Worm (Caenorhabditis elegans) whole organism, L2 larva: Measurements from ENCODE around the gene ttr-46.
A peak's percentile ranks its signal among the peaks of the same experiment; 100 is the strongest.

Source experiments
- C34F6.9 ChIP-seq: fragments of 150-350 bp; optimal IDR thresholded peaks from 2 replicates; lab custom pipeline; 2014; ENCODE audit warnings: missing biosample characterization, missing genetic modification characterization
- R02D3.7 ChIP-seq: fragments of 150-350 bp; optimal IDR thresholded peaks from 2 replicates; lab custom pipeline; 2014; ENCODE audit warnings: missing biosample characterization, missing genetic modification characterization
- Y55F3AM.14 ChIP-seq: fragments of 200-800 bp; sonication (Bioruptor generic); optimal IDR thresholded peaks from 2 replicates; lab custom pipeline; 2018; ENCODE audit warnings: mild to moderate bottlenecking, missing genetic modification characterization, missing compliant biosample characterization
- alr-1 ChIP-seq: fragments of 150-350 bp; optimal IDR thresholded peaks from 2 replicates; lab custom pipeline; 2014; ENCODE audit warnings: missing biosample characterization, missing genetic modification characterization
- aly-2 ChIP-seq: fragments of 150-350 bp; optimal IDR thresholded peaks from 2 replicates; lab custom pipeline; 2014; ENCODE audit warnings: missing biosample characterization, missing genetic modification characterization
- ceh-16 ChIP-seq: fragments of 150-350 bp; optimal IDR thresholded peaks from 2 replicates; lab custom pipeline; 2014; ENCODE audit warnings: missing biosample characterization, missing genetic modification characterization
- ceh-82 ChIP-seq: fragments of 150-350 bp; optimal IDR thresholded peaks from 2 replicates; lab custom pipeline; 2014; ENCODE audit warnings: missing biosample characterization, missing genetic modification characterization
- dmd-4 ChIP-seq: sonication (generic microtip); optimal IDR thresholded peaks from 2 replicates; lab custom pipeline; 2017; ENCODE audit warnings: missing biosample characterization, missing genetic modification characterization
- egl-27 ChIP-seq: sonication (generic microtip); optimal IDR thresholded peaks from 3 replicates; lab custom pipeline; 2017; ENCODE audit warnings: missing biosample characterization, missing genetic modification reagents, missing genetic modification characterization
- elt-1 ChIP-seq: fragments of 150-350 bp; optimal IDR thresholded peaks from 2 replicates; lab custom pipeline; 2014; ENCODE audit warnings: missing biosample characterization, missing genetic modification characterization
- elt-3 ChIP-seq: sonication (generic microtip); optimal IDR thresholded peaks from 2 replicates; lab custom pipeline; 2017; ENCODE audit warnings: missing biosample characterization, missing genetic modification characterization
- gmeb-1 ChIP-seq: fragments of 150-350 bp; optimal IDR thresholded peaks from 2 replicates; lab custom pipeline; 2014; ENCODE audit warnings: missing biosample characterization, missing genetic modification characterization
- lin-13 ChIP-seq: fragments of 150-350 bp; optimal IDR thresholded peaks from 2 replicates; lab custom pipeline; 2014; ENCODE audit warnings: missing biosample characterization, missing genetic modification reagents, missing genetic modification characterization
- lsy-2 ChIP-seq, 2 experiments: fragments of 150-350 bp in 1 of 2; sonication (generic microtip) in 1 of 2; optimal IDR thresholded peaks; 2 replicates each; lab custom pipeline; 2014 to 2017; ENCODE audit warnings: missing biosample characterization in 2 of 2, missing genetic modification characterization in 2 of 2
- mab-5 ChIP-seq: fragments of 150-350 bp; optimal IDR thresholded peaks from 2 replicates; lab custom pipeline; 2014; ENCODE audit warnings: missing biosample characterization, missing genetic modification characterization
- nhr-10 ChIP-seq: sonication (generic microtip); optimal IDR thresholded peaks from 2 replicates; lab custom pipeline; 2017; ENCODE audit warnings: missing biosample characterization, missing genetic modification characterization
- nhr-11 ChIP-seq: fragments of 150-350 bp; optimal IDR thresholded peaks from 2 replicates; lab custom pipeline; 2014; ENCODE audit warnings: missing biosample characterization, missing genetic modification characterization
- nhr-12 ChIP-seq: fragments of 150-350 bp; optimal IDR thresholded peaks from 2 replicates; lab custom pipeline; 2014; ENCODE audit warnings: missing biosample characterization, missing genetic modification characterization
- nhr-21 ChIP-seq: fragments of 150-350 bp; optimal IDR thresholded peaks from 2 replicates; lab custom pipeline; 2014; ENCODE audit warnings: missing biosample characterization, missing genetic modification characterization
- nhr-23 ChIP-seq: fragments of 150-350 bp; optimal IDR thresholded peaks from 2 replicates; lab custom pipeline; 2014; ENCODE audit warnings: missing biosample characterization, missing genetic modification reagents, missing genetic modification characterization
- nhr-237 ChIP-seq: fragments of 150-350 bp; optimal IDR thresholded peaks from 2 replicates; lab custom pipeline; 2014; ENCODE audit warnings: missing biosample characterization, missing genetic modification characterization
- nhr-25 ChIP-seq: fragments of 150-350 bp; sonication (generic microtip); optimal IDR thresholded peaks from 3 replicates; lab custom pipeline; 2014; ENCODE audit warnings: missing biosample characterization, missing genetic modification characterization
- nhr-6 ChIP-seq: fragments of 150-350 bp; optimal IDR thresholded peaks from 2 replicates; lab custom pipeline; 2014; ENCODE audit warnings: missing biosample characterization, missing genetic modification characterization
- peb-1 ChIP-seq: fragments of 150-350 bp; optimal IDR thresholded peaks from 2 replicates; lab custom pipeline; 2014; ENCODE audit warnings: missing biosample characterization, missing genetic modification characterization
- sem-4 ChIP-seq: fragments of 150-350 bp; optimal IDR thresholded peaks from 2 replicates; lab custom pipeline; 2014; ENCODE audit warnings: missing biosample characterization, missing genetic modification reagents, missing genetic modification characterization
- skn-1 ChIP-seq: sonication (generic microtip); optimal IDR thresholded peaks from 2 replicates; lab custom pipeline; 2017; ENCODE audit warnings: missing biosample characterization, missing genetic modification characterization
- sma-3 ChIP-seq: sonication (generic microtip); optimal IDR thresholded peaks from 2 replicates; lab custom pipeline; 2016; ENCODE audit warnings: missing genetic modification reagents, missing genetic modification characterization, missing compliant biosample characterization
- sma-9 ChIP-seq, 2 experiments: fragments of 150-350 bp in 1 of 2; sonication (generic microtip) in 1 of 2; optimal IDR thresholded peaks; 2 replicates each; lab custom pipeline; 2014 to 2016; ENCODE audit warnings: missing genetic modification characterization in 2 of 2, mild to moderate bottlenecking in 1 of 2, missing biosample characterization in 1 of 2, missing compliant biosample characterization in 1 of 2, missing genetic modification reagents in 1 of 2, moderate library complexity in 1 of 2
- unc-39 ChIP-seq: fragments of 150-350 bp; optimal IDR thresholded peaks from 2 replicates; lab custom pipeline; 2014; ENCODE audit warnings: missing biosample characterization, missing genetic modification characterization
- unc-55 ChIP-seq: fragments of 150-350 bp; sonication (generic microtip); optimal IDR thresholded peaks from 3 replicates; lab custom pipeline; 2014; ENCODE audit warnings: missing biosample characterization, missing genetic modification reagents, missing genetic modification characterization
- zag-1 ChIP-seq: fragments of 150-350 bp; optimal IDR thresholded peaks from 2 replicates; lab custom pipeline; 2014; ENCODE audit warnings: missing biosample characterization, missing genetic modification characterization
- ztf-1 ChIP-seq: fragments of 200-800 bp; sonication (Bioruptor generic); conservative IDR thresholded peaks from 2 replicates; pipeline ENCODE4 v1.3.6; 2022; ENCODE audit warnings: missing genetic modification characterization, missing compliant biosample characterization
- ztf-11 ChIP-seq: sonication (generic microtip); optimal IDR thresholded peaks from 2 replicates; lab custom pipeline; 2017; ENCODE audit warnings: missing biosample characterization, missing genetic modification characterization
- ztf-4 ChIP-seq: fragments of 150-350 bp; optimal IDR thresholded peaks from 2 replicates; lab custom pipeline; 2014; ENCODE audit warnings: missing biosample characterization, missing genetic modification characterization

Gene ttr-46

DNA sequence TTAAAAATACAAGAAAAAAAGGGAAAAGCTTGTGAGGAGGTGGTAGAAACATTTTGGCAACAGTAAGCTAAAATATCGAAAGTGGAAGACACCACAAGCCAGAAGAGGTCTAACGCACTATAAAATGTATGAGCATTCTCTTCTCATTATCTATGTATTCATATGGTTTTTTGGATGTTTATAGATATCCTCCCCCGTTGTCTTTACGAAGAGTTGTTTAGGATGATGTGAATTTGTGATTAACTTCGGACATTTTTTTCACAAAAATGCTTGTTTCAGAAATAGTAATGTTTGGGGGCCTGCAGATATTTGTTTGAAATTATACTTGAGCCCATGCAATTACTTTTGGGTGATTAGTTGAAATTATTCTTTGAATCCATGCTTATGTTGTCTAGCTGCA, 36.0 kb upstream of the ttr-46 start, which contains the start of gene mec-9:
Gene mec-9 (minus strand): TSS at position 101 of the 400 bp plus-strand sequence.
- TF ChIP-seq ztf-4 (tag; lab: Kevin White, UChicago) (no peak), unc-55 (peak; percentile 73), nhr-25 (tag; lab: Kevin White, UChicago) (no peak), mab-5 (tag; lab: Kevin White, UChicago) (no peak), lin-13 (GFP tag; lab: Kevin White, UChicago) (no peak), alr-1 (tag; lab: Kevin White, UChicago) (no peak)

DNA sequence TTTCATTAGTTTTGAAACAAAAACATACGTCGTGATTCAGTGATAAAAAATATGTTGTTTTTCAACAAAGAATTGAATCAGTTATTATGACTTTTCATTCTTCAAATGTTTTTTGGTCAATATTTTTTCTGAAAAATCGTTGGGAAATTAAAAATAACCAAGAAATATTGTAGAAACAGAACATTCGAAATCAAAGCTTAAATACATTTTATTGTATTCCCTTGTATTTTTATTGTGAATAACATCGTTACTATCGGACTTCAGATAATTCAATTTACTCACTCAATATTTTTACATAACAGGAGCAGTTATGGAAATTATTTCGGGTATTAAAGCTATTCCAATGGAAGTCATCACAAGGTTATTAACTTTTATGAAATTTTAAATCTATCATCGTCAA, 34.4 kb upstream of the ttr-46 start, which contains the start of gene C50H2.4:
Gene C50H2.4 (plus strand): TSS at position 301 of the 400 bp plus-strand sequence.
- TF ChIP-seq ceh-16 (no peak), dmd-4 (no peak)

DNA sequence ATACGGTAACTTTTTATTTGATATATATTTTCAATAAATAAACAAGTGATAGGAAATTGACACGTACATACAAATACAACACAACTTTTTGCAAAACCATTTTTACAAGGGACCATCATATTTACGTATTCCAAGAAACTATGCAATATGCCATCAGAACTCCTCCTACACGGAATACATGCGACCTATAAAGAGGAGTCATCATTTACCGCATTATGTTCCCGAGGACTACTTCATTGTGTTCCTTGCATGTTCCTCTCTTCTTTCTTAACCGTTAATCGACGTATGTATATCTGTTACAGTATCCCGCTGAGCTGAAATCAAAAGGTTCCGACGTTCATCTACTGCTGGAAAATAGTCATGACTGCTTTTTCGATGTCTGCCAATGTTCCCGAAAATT, 32.6 kb upstream of the ttr-46 start, which contains the start of gene C50H2.5:
Gene C50H2.5 (plus strand): TSS at position 301 of the 400 bp plus-strand sequence.
- TF ChIP-seq gmeb-1 (no peak), zag-1 (no peak), nhr-25 (tag; lab: Kevin White, UChicago) (no peak), nhr-237 (tag; lab: Kevin White, UChicago) (no peak), sma-3 (GFP tag; lab: Kevin White, UChicago) (no peak), unc-39 (no peak), lsy-2 (tag; optimal IDR thresholded peaks at IDR 0.05; lab: Kevin White, UChicago) (no peak), mab-5 (tag; lab: Kevin White, UChicago) (no peak), R02D3.7 (tag; lab: Kevin White, UChicago) (no peak), ztf-1 (GFP tag; lab: Robert Waterston, UW) (no peak), nhr-6 (tag; lab: Kevin White, UChicago) (no peak)

DNA sequence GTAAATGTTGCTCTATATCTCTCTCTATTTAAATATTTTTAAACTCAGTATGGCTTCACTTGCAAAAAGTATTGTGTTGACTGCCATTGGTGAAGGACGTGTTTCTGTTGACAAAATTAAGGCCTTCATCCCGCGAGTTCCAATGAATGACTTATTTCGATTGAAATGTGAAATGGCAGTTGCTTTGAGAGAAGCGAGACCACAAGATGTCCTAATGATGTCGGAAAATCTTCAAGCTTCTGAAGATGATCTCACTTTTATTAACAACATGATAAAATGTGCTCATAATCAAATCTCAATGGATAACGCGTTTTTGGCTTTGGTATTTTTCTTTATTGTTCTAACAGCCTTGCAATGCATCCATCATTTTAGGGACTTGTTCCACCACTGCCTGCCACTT, 29.7 kb upstream of the ttr-46 start, which contains the start of gene ceh-75:
Gene ceh-75 (plus strand): TSS at position 50 of the 400 bp plus-strand sequence.
- TF ChIP-seq sem-4 (tag; lab: Kevin White, UChicago) (no peak), mab-5 (tag; lab: Kevin White, UChicago) (no peak), ztf-11 (tag; lab: Kevin White, UChicago) (no peak), elt-3 (tag; lab: Kevin White, UChicago) (no peak), aly-2 (no peak), zag-1 (no peak), peb-1 (no peak), C34F6.9 (tag; lab: Kevin White, UChicago) (no peak), sma-3 (GFP tag; lab: Kevin White, UChicago) (no peak)

DNA sequence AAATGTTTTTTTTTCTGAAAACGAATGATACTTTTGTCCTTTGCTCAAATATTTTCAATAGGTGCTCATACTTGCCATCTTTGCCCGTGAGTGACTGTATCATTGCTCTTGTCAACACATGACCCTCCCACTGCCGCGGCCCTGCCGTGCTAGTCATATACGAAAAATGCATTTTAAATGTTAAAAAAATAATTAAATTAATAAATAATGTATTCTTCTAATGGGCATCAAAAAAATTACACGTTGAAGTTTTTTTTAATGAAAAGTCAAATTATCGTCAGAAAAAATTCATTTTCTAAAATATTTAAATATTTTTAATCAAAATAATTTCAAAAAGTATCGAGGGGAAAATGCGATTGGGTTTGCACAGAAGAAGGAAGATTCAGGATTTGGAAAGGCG, 28.6 kb upstream of the ttr-46 start, which contains the start of gene C50H2.7:
Gene C50H2.7 (plus strand): TSS at position 301 of the 400 bp plus-strand sequence.
- TF ChIP-seq ztf-4 (tag; lab: Kevin White, UChicago) (no peak), sma-9 (GFP tag; optimal IDR thresholded peaks at IDR 0.05; lab: Kevin White, UChicago) (no peak), sma-9 (tag; optimal IDR thresholded peaks at IDR 0.05; lab: Kevin White, UChicago) (no peak), nhr-10 (tag; lab: Kevin White, UChicago) (no peak), elt-3 (tag; lab: Kevin White, UChicago) (no peak), zag-1 (no peak), nhr-237 (tag; lab: Kevin White, UChicago) (no peak), nhr-11 (tag; lab: Kevin White, UChicago) (no peak), ceh-82 (tag; lab: Kevin White, UChicago) (no peak), egl-27 (no peak), ztf-1 (GFP tag; lab: Robert Waterston, UW) (no peak), nhr-21 (tag; lab: Kevin White, UChicago) (no peak), gmeb-1 (no peak), nhr-23 (tag; lab: Kevin White, UChicago) (no peak), R02D3.7 (tag; lab: Kevin White, UChicago) (no peak)

DNA sequence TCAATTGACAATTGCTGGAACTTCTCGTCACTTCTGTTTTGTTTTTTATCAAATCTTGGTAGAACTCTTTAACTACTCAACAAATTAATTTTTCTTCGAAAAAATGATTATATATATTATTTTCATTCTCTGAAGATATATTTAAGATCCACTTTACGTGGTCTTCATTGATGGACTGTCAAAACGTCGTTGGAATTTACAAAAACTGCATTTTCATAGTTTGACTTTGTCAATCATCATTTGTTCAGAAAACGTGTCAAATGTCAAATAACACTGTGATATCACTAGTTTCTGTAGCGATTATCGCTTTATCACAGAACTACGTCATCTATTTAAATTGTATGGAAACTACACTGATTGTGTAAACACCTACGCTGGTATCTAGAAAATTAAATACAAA, 26.6 kb upstream of the ttr-46 start:
- TF ChIP-seq sma-9 (GFP tag; optimal IDR thresholded peaks at IDR 0.05; lab: Kevin White, UChicago) = no peak
- no peak for TF ChIP-seq sma-9 (tag; optimal IDR thresholded peaks at IDR 0.05; lab: Kevin White, UChicago)
- TF ChIP-seq aly-2 = no peak
- TF ChIP-seq nhr-12 (tag; lab: Kevin White, UChicago) = no peak
- no peak for TF ChIP-seq elt-3 (tag; lab: Kevin White, UChicago)
- no peak for TF ChIP-seq ceh-16
- TF ChIP-seq dmd-4 = no peak
- no peak for TF ChIP-seq lsy-2 (tag; optimal IDR thresholded peaks at IDR 0.05; lab: Kevin White, UChicago)
- TF ChIP-seq nhr-6 (tag; lab: Kevin White, UChicago) = no peak
- no peak for TF ChIP-seq elt-1 (tag; lab: Kevin White, UChicago)
- no peak for TF ChIP-seq skn-1 (tag; lab: Kevin White, UChicago)
- TF ChIP-seq ztf-4 (tag; lab: Kevin White, UChicago) = no peak
- TF ChIP-seq Y55F3AM.14 = no peak
- no peak for TF ChIP-seq alr-1 (tag; lab: Kevin White, UChicago)
